Fruit fly (Drosophila melanogaster) S2 (cell line): ENCODE measurements around the gene CG13003.

Experiments used
- CG8478 ChIP-seq: fragments of >200 bp; optimal IDR thresholded peaks from 2 replicates; lab custom pipeline; 2018
- CTCF ChIP-seq, 2 experiments: fragments of >200 bp; optimal IDR thresholded peaks; 2 replicates each; lab custom pipeline; 2018

DNA sequence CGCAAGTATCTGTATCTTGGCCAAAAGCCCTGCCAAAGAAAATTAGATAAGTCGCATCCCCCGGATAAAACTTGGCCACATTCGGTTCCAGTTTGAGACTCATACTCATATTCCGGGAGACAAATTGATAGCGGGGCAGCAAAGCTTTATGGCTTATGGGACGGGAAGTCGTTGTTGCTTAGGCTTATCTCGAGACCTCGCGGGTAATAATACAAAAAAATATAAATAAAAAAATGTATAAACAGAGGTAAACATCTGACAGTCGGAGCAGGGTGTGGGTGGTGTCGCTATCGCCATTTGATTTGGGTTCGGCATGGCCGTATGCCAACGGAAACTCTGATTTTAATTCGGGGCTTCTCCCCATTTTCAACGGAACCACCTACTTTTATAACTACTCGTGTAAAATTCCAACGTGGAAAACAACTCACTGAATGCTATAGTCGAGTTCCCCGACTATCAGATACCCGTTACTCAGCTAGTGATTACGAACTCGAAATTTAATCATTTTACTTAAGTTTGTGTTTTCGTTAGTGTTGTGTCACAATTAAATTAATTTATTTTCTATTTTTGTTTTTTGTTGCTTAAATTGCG, 38.7 kb downstream of the CG13003 start:
- TF ChIP-seq CG8478 (lab: Kevin White, UChicago) (no peak), CTCF (optimal IDR thresholded peaks at IDR 0.05; lab: Kevin White, UChicago) (no peak)
